Fruit fly (Drosophila melanogaster) whole organism, prepupa: Measurements from ENCODE around the gene CG7320.
A peak's percentile ranks its signal among the peaks of the same experiment; 100 is the strongest.

Experiments
- CG11762 ChIP-seq: fragments of 200-800 bp; sonication (Bioruptor generic); optimal IDR thresholded peaks from 3 replicates; lab custom pipeline; 2016; ENCODE audit warnings: missing biosample characterization, missing genetic modification characterization; ENCODE audit not compliant: insufficient read depth
- CG6792 ChIP-seq: fragments of 200-800 bp; sonication (Bioruptor generic); optimal IDR thresholded peaks from 3 replicates; lab custom pipeline; 2016; ENCODE audit warnings: missing biosample characterization, missing genetic modification characterization
- CG6854 ChIP-seq: fragments of 200-800 bp; sonication (Bioruptor generic); optimal IDR thresholded peaks from 2 replicates; lab custom pipeline; 2017; ENCODE audit warnings: missing biosample characterization, mild to moderate bottlenecking, missing genetic modification characterization
- Eip75B ChIP-seq: fragments of 200-800 bp; sonication (Bioruptor generic); optimal IDR thresholded peaks from 3 replicates; lab custom pipeline; 2016; ENCODE audit warnings: missing biosample characterization, missing genetic modification characterization
- Eip78C ChIP-seq: fragments of 200-800 bp; sonication (Bioruptor generic); peaks from one replicate; lab custom pipeline; 2016; ENCODE audit warnings: missing biosample characterization, missing genetic modification characterization
- Hr4 ChIP-seq: fragments of 200-800 bp; sonication (Bioruptor generic); optimal IDR thresholded peaks from 3 replicates; lab custom pipeline; 2016; ENCODE audit warnings: missing biosample characterization, missing genetic modification characterization
- Met ChIP-seq: fragments of 200-800 bp; sonication (Bioruptor generic); optimal IDR thresholded peaks from 3 replicates; lab custom pipeline; 2016; ENCODE audit warnings: missing biosample characterization, missing genetic modification characterization
- Sox102F ChIP-seq: fragments of 200-800 bp; sonication (Bioruptor generic); optimal IDR thresholded peaks from 2 replicates; lab custom pipeline; 2016; ENCODE audit warnings: missing biosample characterization, mild to moderate bottlenecking, missing genetic modification characterization
- achi ChIP-seq: fragments of 200-800 bp; sonication (Bioruptor generic); optimal IDR thresholded peaks from 3 replicates; lab custom pipeline; 2016; ENCODE audit warnings: missing biosample characterization, missing genetic modification characterization
- dsx ChIP-seq: fragments of 200-800 bp; optimal IDR thresholded peaks from 3 replicates; lab custom pipeline; 2019; ENCODE audit warnings: missing biosample characterization, mild to moderate bottlenecking, missing genetic modification characterization, moderate library complexity; ENCODE audit not compliant: poor library complexity, severe bottlenecking
- salr ChIP-seq, 2 experiments: fragments of 200-800 bp; sonication (Bioruptor generic); optimal IDR thresholded peaks; 3 replicates each; lab custom pipeline; 2016 to 2018; ENCODE audit warnings: missing biosample characterization in 2 of 2, missing genetic modification characterization in 2 of 2, mild to moderate bottlenecking in 1 of 2
- ss ChIP-seq, 2 experiments: fragments of 200-800 bp; sonication (Bioruptor generic); optimal IDR thresholded peaks; 2 replicates in 1 of 2; 3 replicates in 1 of 2; lab custom pipeline; 2017 to 2018; ENCODE audit warnings: mild to moderate bottlenecking in 2 of 2, missing biosample characterization in 2 of 2, missing genetic modification characterization in 2 of 2, moderate library complexity in 1 of 2

dm6 chr3L:18236648-18236980, 35.3 kb downstream of the CG7320 start:
- no peak for TF ChIP-seq dsx (GFP tag; lab: Kevin White, UChicago)
- TF ChIP-seq ss (GFP tag; optimal IDR thresholded peaks at IDR 0.05; lab: Kevin White, UChicago), result no peak
- no peak for TF ChIP-seq Eip78C (GFP tag; lab: Kevin White, UChicago)
- no peak for TF ChIP-seq Eip75B
- peak; percentile 56 for TF ChIP-seq Sox102F
- no peak for TF ChIP-seq Hr4 (GFP tag; lab: Kevin White, UChicago)
- no peak for TF ChIP-seq CG11762
- TF ChIP-seq Met (GFP tag; lab: Kevin White, UChicago), result no peak
- no peak for TF ChIP-seq CG6854 (GFP tag; lab: Kevin White, UChicago)
- no peak for TF ChIP-seq CG6792 (GFP tag; lab: Kevin White, UChicago)
- no peak for TF ChIP-seq achi (GFP tag; lab: Kevin White, UChicago)
- no peak for TF ChIP-seq salr (GFP tag; optimal IDR thresholded peaks at IDR 0.05; lab: Kevin White, UChicago)
